Worm (Caenorhabditis elegans) whole organism, L4 larva: Measurements from ENCODE around the gene cyp-33D1.

ENCODE experiments used
- D1046.2 ChIP-seq: fragments of 200-800 bp; sonication (Bioruptor generic); IDR thresholded peaks from 2 replicates; pipeline ENCODE4 v1.3.6; 2022; ENCODE audit warnings: missing genetic modification characterization, missing compliant biosample characterization
- F10B5.3 ChIP-seq: sonication (generic microtip); optimal IDR thresholded peaks from 2 replicates; lab custom pipeline; 2016; ENCODE audit warnings: mild to moderate bottlenecking, missing genetic modification characterization, missing compliant biosample characterization
- F44E2.7 ChIP-seq: fragments of 200-800 bp; sonication (Bioruptor generic); IDR thresholded peaks from 2 replicates; pipeline ENCODE4 v2.1.2; 2022; ENCODE audit warnings: missing genetic modification characterization, missing compliant biosample characterization
- T20F7.1 ChIP-seq: fragments of 200-800 bp; sonication (Bioruptor generic); optimal IDR thresholded peaks from 2 replicates; lab custom pipeline; 2018; ENCODE audit warnings: mild to moderate bottlenecking, missing genetic modification characterization, missing compliant biosample characterization
- Y75B8A.6 ChIP-seq: fragments of 200-800 bp; sonication (Bioruptor generic); IDR thresholded peaks from 2 replicates; pipeline ENCODE4 v1.3.6; 2022; ENCODE audit warnings: missing genetic modification reagents, missing genetic modification characterization, missing compliant biosample characterization
- ZK337.2 ChIP-seq: fragments of 200-800 bp; sonication (Bioruptor generic); IDR thresholded peaks from 2 replicates; pipeline ENCODE4 v1.3.6; 2022; ENCODE audit warnings: missing genetic modification reagents, missing genetic modification characterization, missing compliant biosample characterization
- aha-1 ChIP-seq: fragments of 150-350 bp; peaks from one replicate; lab custom pipeline; 2014; ENCODE audit warnings: missing biosample characterization, missing genetic modification characterization
- arid-1 ChIP-seq: fragments of 200-800 bp; sonication (Bioruptor generic); conservative IDR thresholded peaks from 2 replicates; pipeline ENCODE4 v1.3.6; 2022; ENCODE audit warnings: missing genetic modification reagents, missing genetic modification characterization, missing compliant biosample characterization
- ceh-44 ChIP-seq: fragments of 200-800 bp; sonication (Bioruptor generic); IDR thresholded peaks from 2 replicates; pipeline ENCODE4 v1.3.6; 2022; ENCODE audit warnings: missing genetic modification reagents, missing genetic modification characterization, missing compliant biosample characterization
- cey-2 ChIP-seq: sonication (generic microtip); optimal IDR thresholded peaks from 3 replicates; lab custom pipeline; 2017; ENCODE audit warnings: missing genetic modification characterization, mild to moderate bottlenecking, missing compliant biosample characterization, antibody characterized with exemption, borderline replicate concordance; ENCODE audit not compliant: insufficient read depth
- ctbp-1 ChIP-seq: fragments of 200-800 bp; sonication (Bioruptor generic); IDR thresholded peaks from 2 replicates; pipeline ENCODE4 v1.3.6; 2022; ENCODE audit warnings: missing genetic modification reagents, missing genetic modification characterization, missing compliant biosample characterization
- daf-19 ChIP-seq: fragments of 200-800 bp; sonication (Bioruptor generic); conservative IDR thresholded peaks from 2 replicates; pipeline ENCODE4 v1.3.6; 2022; ENCODE audit warnings: missing genetic modification characterization, missing compliant biosample characterization
- dmd-6 ChIP-seq: fragments of 200-800 bp; sonication (Bioruptor generic); IDR thresholded peaks from 2 replicates; pipeline ENCODE4 v1.3.6; 2022; ENCODE audit warnings: missing genetic modification reagents, missing genetic modification characterization, missing compliant biosample characterization
- egl-27 ChIP-seq: sonication (generic microtip); optimal IDR thresholded peaks from 3 replicates; lab custom pipeline; 2017; ENCODE audit warnings: missing biosample characterization, missing genetic modification reagents, missing genetic modification characterization
- fos-1 ChIP-seq: fragments of 150-350 bp; optimal IDR thresholded peaks from 2 replicates; lab custom pipeline; 2014; ENCODE audit warnings: missing biosample characterization, missing genetic modification characterization
- hlh-30 ChIP-seq: sonication (generic microtip); optimal IDR thresholded peaks from 2 replicates; lab custom pipeline; 2017; ENCODE audit warnings: antibody characterized with exemption, mild to moderate bottlenecking, missing genetic modification characterization, missing compliant biosample characterization; ENCODE audit not compliant: insufficient read depth
- lin-1 ChIP-seq: fragments of 200-800 bp; sonication (Bioruptor generic); IDR thresholded peaks from 2 replicates; pipeline ENCODE4 v1.3.6; 2022; ENCODE audit warnings: missing genetic modification reagents, missing genetic modification characterization, missing compliant biosample characterization
- lin-15B ChIP-seq: fragments of 150-350 bp; sonication (generic microtip); optimal IDR thresholded peaks from 3 replicates; lab custom pipeline; 2014; ENCODE audit warnings: missing biosample characterization, missing genetic modification characterization
- madf-5 ChIP-seq, 2 experiments: fragments of 200-800 bp; sonication (Bioruptor generic); IDR thresholded peaks; 2 replicates each; pipeline ENCODE4 v1.3.6; 2022; ENCODE audit warnings: missing compliant biosample characterization in 2 of 2, missing genetic modification characterization in 2 of 2
- mep-1 ChIP-seq: fragments of 150-350 bp; sonication (generic microtip); optimal IDR thresholded peaks from 3 replicates; lab custom pipeline; 2014; ENCODE audit warnings: missing biosample characterization, missing genetic modification characterization
- mes-2 ChIP-seq: sonication (generic microtip); optimal IDR thresholded peaks from 2 replicates; lab custom pipeline; 2016; ENCODE audit warnings: missing genotype, mild to moderate bottlenecking, missing genetic modification characterization, missing compliant biosample characterization; ENCODE audit not compliant: poor library complexity, severe bottlenecking
- mxl-3 ChIP-seq: fragments of 200-800 bp; sonication (Bioruptor generic); optimal IDR thresholded peaks from 2 replicates; lab custom pipeline; 2018; ENCODE audit warnings: mild to moderate bottlenecking, missing genetic modification characterization, missing compliant biosample characterization
- nhr-237 ChIP-seq: sonication (generic microtip); optimal IDR thresholded peaks from 2 replicates; lab custom pipeline; 2017; ENCODE audit warnings: missing biosample characterization, missing genetic modification characterization
- nhr-77 ChIP-seq: fragments of 150-350 bp; optimal IDR thresholded peaks from 2 replicates; lab custom pipeline; 2014; ENCODE audit warnings: missing biosample characterization, missing genetic modification characterization
- pha-4 ChIP-seq, 2 experiments: fragments of 150-350 bp in 1 of 2; fragments of 200-800 bp in 1 of 2; sonication (Bioruptor generic) in 1 of 2; IDR thresholded peaks in 1 of 2; optimal IDR thresholded peaks in 1 of 2; 2 replicates each; pipeline versions ENCODE4 v1.3.6 to Lab custom; 2014 to 2022; ENCODE audit warnings: missing genetic modification characterization in 2 of 2, missing genetic modification reagents in 2 of 2, missing biosample characterization in 1 of 2, missing compliant biosample characterization in 1 of 2
- rbr-2 ChIP-seq: sonication (generic microtip); optimal IDR thresholded peaks from 2 replicates; lab custom pipeline; 2016; ENCODE audit warnings: missing genotype, missing genetic modification characterization, missing compliant biosample characterization
- sdz-12 ChIP-seq: fragments of 200-800 bp; sonication (Bioruptor generic); optimal IDR thresholded peaks from 2 replicates; lab custom pipeline; 2018; ENCODE audit warnings: mild to moderate bottlenecking, missing genetic modification characterization, missing compliant biosample characterization
- set-16 ChIP-seq: fragments of 200-800 bp; sonication (Bioruptor generic); IDR thresholded peaks from 2 replicates; pipeline ENCODE4 v1.3.6; 2022; ENCODE audit warnings: missing genetic modification reagents, missing genetic modification characterization, missing compliant biosample characterization
- snpc-4 ChIP-seq: fragments of 150-350 bp; optimal IDR thresholded peaks from 2 replicates; lab custom pipeline; 2014; ENCODE audit warnings: missing biosample characterization, missing genetic modification characterization
- unc-62 ChIP-seq, 3 experiments: fragments of 150-350 bp in 1 of 3; sonication (generic microtip); optimal IDR thresholded peaks in 2 of 3; peaks in 1 of 3; 1 replicate in 1 of 3; 2 replicates in 2 of 3; lab custom pipeline; 2014 to 2017; ENCODE audit warnings: missing biosample characterization in 3 of 3, missing genetic modification characterization in 3 of 3, missing genetic modification reagents in 3 of 3, missing genotype in 1 of 3
- ztf-11 ChIP-seq: fragments of 150-350 bp; optimal IDR thresholded peaks from 2 replicates; lab custom pipeline; 2014; ENCODE audit warnings: missing biosample characterization, missing genetic modification characterization

Gene cyp-33D1

DNA sequence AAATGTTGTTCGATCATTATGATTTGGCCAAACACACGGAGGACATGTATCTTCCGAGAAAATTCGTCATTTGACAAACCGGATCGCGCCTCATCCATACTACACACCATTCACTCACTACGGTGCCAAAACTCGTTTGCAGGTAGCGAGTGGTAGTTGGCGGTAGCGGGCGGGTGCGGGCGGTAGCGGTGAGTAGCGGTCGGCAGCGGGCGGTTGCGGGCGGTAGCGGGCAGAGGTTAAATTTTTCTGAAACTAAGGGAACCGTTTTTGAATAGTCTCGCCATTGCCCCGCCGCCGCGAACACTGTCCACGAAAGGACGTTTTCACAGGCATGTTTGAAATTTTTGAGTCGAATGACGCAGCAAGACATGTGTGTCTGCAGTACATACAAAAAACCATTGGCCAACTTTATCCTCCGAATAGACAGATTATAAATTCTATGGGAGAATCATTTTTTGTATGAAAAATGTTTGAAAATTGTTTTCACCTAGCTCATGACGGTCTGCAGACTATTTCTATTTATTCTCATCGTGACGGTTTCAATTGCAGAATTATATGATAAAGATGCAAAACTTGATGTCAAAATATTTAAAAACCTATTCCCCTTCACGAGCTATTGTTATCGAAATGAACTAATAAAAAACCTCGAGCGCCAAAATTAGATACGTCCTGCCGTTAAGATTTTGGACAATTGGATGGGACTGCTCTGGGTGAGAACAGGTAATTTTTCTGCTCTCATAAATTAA, 34.8 kb upstream of the cyp-33D1 start, which contains the start of gene F11A5.16:
Gene F11A5.16 (plus strand): TSS at position 696 of the 746 bp plus-strand sequence.
- TF ChIP-seq ZK337.2 (no peak), set-16 (GFP tag; lab: Robert Waterston, UW) (peak; percentile 63)

ce11 chrV:16209837-16210236, 34.2 kb upstream of the cyp-33D1 start, which contains the start of gene oac-15:
TSS of gene oac-15 (minus strand) at chrV:16209937.
- TF ChIP-seq mxl-3: no peak
- no peak for TF ChIP-seq daf-19 (GFP tag; lab: Robert Waterston, UW)
- no peak for TF ChIP-seq egl-27
- TF ChIP-seq ceh-44 (GFP tag; lab: Robert Waterston, UW): no peak
- no peak for TF ChIP-seq mes-2
- peak; percentile 80 for TF ChIP-seq aha-1 (tag; lab: Kevin White, UChicago)
- TF ChIP-seq lin-15B: no peak

- TF ChIP-seq unc-62 (GFP tag; optimal IDR thresholded peaks at IDR 0.05 in 1 of 2; lab: Kevin White, UChicago) (peak in 1 of 2 experiments; percentile 13), unc-62 (tag; optimal IDR thresholded peaks at IDR 0.05; lab: Kevin White, UChicago) (no peak), nhr-237 (no peak)
Observed at ce11 chrV:16204888-16205287, 29.2 kb upstream of the cyp-33D1 start, which contains the start of gene irld-26. TSS of gene irld-26 (plus strand) at chrV:16205188.

DNA sequence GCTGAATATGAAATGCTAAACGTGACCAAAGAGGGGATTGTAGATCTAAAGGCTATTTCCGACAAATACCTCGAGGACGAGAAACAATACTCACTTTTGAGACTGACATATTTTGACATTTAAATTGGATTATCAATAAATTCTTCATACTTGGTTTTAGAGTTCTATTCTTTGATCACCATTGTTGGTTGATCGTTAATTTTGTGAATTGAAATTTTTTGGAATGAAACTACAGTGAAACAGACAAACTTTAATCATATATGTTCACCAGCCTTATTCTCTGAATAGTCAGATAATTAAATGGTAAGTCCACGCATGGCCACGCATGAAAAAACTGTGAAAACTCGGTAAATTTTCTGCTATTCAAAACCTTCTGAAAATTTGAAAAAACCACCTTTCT, 27.0 kb upstream of the cyp-33D1 start, which contains the start of gene F11A5.18:
Gene F11A5.18 (plus strand): TSS at position 301 of the 400 bp plus-strand sequence.
- TF ChIP-seq pha-4 (GFP tag; IDR thresholded peaks at IDR 0.05; lab: Robert Waterston, UW): no peak
- TF ChIP-seq pha-4 (tag; optimal IDR thresholded peaks at IDR 0.05; lab: Kevin White, UChicago): no peak
- no peak for TF ChIP-seq fos-1 (tag; lab: Kevin White, UChicago)
- TF ChIP-seq F10B5.3 (tag; lab: Kevin White, UChicago): no peak
- TF ChIP-seq ctbp-1: no peak
- no peak for TF ChIP-seq cey-2 (tag; lab: Kevin White, UChicago)
- TF ChIP-seq nhr-77: no peak
- no peak for TF ChIP-seq madf-5 (GFP tag; IDR thresholded peaks at IDR 0.05; lab: Robert Waterston, UW)
- TF ChIP-seq set-16 (GFP tag; lab: Robert Waterston, UW): no peak
- TF ChIP-seq nhr-237: no peak
- TF ChIP-seq sdz-12 (GFP tag; lab: Kevin White, UChicago): no peak
- no peak for TF ChIP-seq unc-62 (GFP tag; optimal IDR thresholded peaks at IDR 0.05 in 1 of 2; lab: Kevin White, UChicago)
- no peak for TF ChIP-seq unc-62 (tag; optimal IDR thresholded peaks at IDR 0.05; lab: Kevin White, UChicago)
- TF ChIP-seq hlh-30: no peak
- TF ChIP-seq Y75B8A.6 (GFP tag; lab: Robert Waterston, UW): no peak
- TF ChIP-seq snpc-4 (tag; lab: Kevin White, UChicago): no peak
- no peak for TF ChIP-seq ztf-11
- no peak for TF ChIP-seq egl-27
- TF ChIP-seq lin-1 (GFP tag; lab: Robert Waterston, UW): no peak
- no peak for TF ChIP-seq rbr-2 (tag; lab: Kevin White, UChicago)
- no peak for TF ChIP-seq T20F7.1
- no peak for TF ChIP-seq dmd-6 (GFP tag; lab: Robert Waterston, UW)
- TF ChIP-seq, all 104 proteins: peak for 0

DNA sequence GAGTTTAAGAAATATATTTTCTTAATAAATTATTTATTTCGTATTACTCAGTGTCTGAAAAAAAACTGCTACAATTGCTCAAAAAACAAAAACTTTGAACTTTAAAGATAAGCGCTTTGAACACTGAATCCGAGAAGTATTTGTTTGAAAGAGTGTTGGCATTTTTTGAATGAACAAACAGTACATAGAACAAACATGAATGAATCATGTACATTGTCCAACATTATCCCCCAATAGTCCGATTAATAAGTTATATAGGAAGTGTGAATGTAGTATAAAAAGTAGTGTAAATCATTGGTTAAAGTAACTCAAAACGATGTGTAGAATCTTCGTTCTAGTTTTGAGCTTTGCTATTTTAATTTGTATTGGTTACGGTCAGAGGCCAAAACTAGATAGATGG, 26.1 kb upstream of the cyp-33D1 start, which contains the start of gene F11A5.17:
Gene F11A5.17 (plus strand): TSS at position 301 of the 400 bp plus-strand sequence.
- TF ChIP-seq D1046.2 (no peak), unc-62 (GFP tag; optimal IDR thresholded peaks at IDR 0.05 in 1 of 2; lab: Kevin White, UChicago) (peak in 1 of 2 experiments; percentile 15), unc-62 (tag; optimal IDR thresholded peaks at IDR 0.05; lab: Kevin White, UChicago) (no peak), cey-2 (tag; lab: Kevin White, UChicago) (no peak)

DNA sequence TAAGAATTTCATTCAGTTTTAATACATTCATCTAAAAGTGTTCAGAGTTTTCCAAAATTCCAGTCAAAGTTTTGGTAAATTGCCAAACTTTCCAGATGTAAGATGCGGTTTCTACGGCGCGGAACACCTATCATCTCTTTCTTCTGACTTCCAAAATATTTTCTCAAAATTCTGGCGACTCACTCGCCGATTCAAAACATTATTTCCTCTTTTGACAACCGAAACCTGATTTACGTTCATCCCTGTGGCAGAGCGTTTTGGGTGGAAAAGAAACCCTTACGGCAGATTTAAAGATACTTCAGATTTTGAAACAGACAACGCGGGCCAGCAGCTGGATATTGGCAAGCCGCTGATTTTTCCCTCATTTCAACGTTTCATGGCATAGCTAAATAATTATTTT, 22.4 kb upstream of the cyp-33D1 start, which contains the start of gene F11A5.5:
Gene F11A5.5 (plus strand): TSS at position 301 of the 400 bp plus-strand sequence.
- TF ChIP-seq daf-19 (GFP tag; lab: Robert Waterston, UW) (no peak), mep-1 (no peak), F44E2.7 (no peak), arid-1 (GFP tag; lab: Robert Waterston, UW) (no peak)
- TF ChIP-seq, all 104 proteins: peak for 0
